Worm (Caenorhabditis elegans): ENCODE data around the gene tub-1.
A peak's percentile ranks its signal among the peaks of the same experiment; 100 is the strongest.

Gene tub-1

ce11 chrII:8143278-8143931 lies 13.3 kb downstream of the tub-1 start, which contains the start of the genes ints-11 and rpl-10 (continued):
- TF ChIP-seq ceh-44 (GFP tag; IDR thresholded peaks at IDR 0.05) (no peak), mdl-1 (tag; optimal IDR thresholded peaks at IDR 0.05) (no peak), tag-97 (GFP tag; IDR thresholded peaks at IDR 0.05) (no peak), lin-15B (tag; optimal IDR thresholded peaks at IDR 0.05) (no peak), mep-1 (tag; optimal IDR thresholded peaks at IDR 0.05) (peak; percentile 25), pha-4 (GFP tag; IDR thresholded peaks at IDR 0.05) (no peak), pha-4 (tag; optimal IDR thresholded peaks at IDR 0.05) (no peak), tra-1 (GFP tag; IDR thresholded peaks at IDR 0.05) (no peak), zfp-2 (tag; optimal IDR thresholded peaks at IDR 0.05) (no peak), lin-29 (GFP tag; IDR thresholded peaks at IDR 0.05) (no peak), daf-12 (tag; optimal IDR thresholded peaks at IDR 0.05) (no peak), nhr-25 (tag; optimal IDR thresholded peaks at IDR 0.05; ENCODE audit: borderline replicate concordance, insufficient read depth) (no peak), dpl-1 (GFP tag; optimal IDR thresholded peaks at IDR 0.05) (peak; percentile 68), nhr-77 (tag; optimal IDR thresholded peaks at IDR 0.05) (no peak), sdz-12 (GFP tag; optimal IDR thresholded peaks at IDR 0.05) (no peak)

- TF ChIP-seq F49E8.2 (tag; optimal IDR thresholded peaks at IDR 0.05; ENCODE audit: borderline replicate concordance) (peak; percentile 1), nhr-48 (tag; optimal IDR thresholded peaks at IDR 0.05) (no peak), nhr-25 (tag; optimal IDR thresholded peaks at IDR 0.05; ENCODE audit: borderline replicate concordance, insufficient read depth) (no peak), nhr-11 (tag; optimal IDR thresholded peaks at IDR 0.05) (no peak), ztf-7 (tag; optimal IDR thresholded peaks at IDR 0.05) (no peak), dmd-6 (GFP tag; IDR thresholded peaks at IDR 0.05) (no peak), snpc-4 (tag; optimal IDR thresholded peaks at IDR 0.05) (no peak), F10B5.3 (tag; optimal IDR thresholded peaks at IDR 0.05) (no peak), spr-3 (GFP tag; optimal IDR thresholded peaks at IDR 0.05) (no peak), hif-1 (tag; optimal IDR thresholded peaks at IDR 0.05) (no peak), nhr-77 (tag; optimal IDR thresholded peaks at IDR 0.05) (no peak), arid-1 (GFP tag; conservative IDR thresholded peaks at IDR 0.05) (0 out of 2 replicates have a peak, but pooled peaks have one; percentile 10), F44E2.7 (GFP tag; IDR thresholded peaks at IDR 0.05) (no peak), mep-1 (tag; optimal IDR thresholded peaks at IDR 0.05) (no peak), lin-13 (GFP tag; optimal IDR thresholded peaks at IDR 0.05) (no peak), lim-7 (GFP tag; IDR thresholded peaks at IDR 0.05) (no peak), hlh-11 (tag; optimal IDR thresholded peaks at IDR 0.05) (no peak), unc-39 (tag; optimal IDR thresholded peaks at IDR 0.05) (no peak), mes-2 (tag; optimal IDR thresholded peaks at IDR 0.05; ENCODE audit: poor library complexity, severe bottlenecking) (peak; percentile 5), fkh-10 (GFP tag; optimal IDR thresholded peaks at IDR 0.05) (no peak), Y5F2A.4 (GFP tag; optimal IDR thresholded peaks at IDR 0.05) (no peak), zfp-2 (tag; optimal IDR thresholded peaks at IDR 0.05) (no peak), aly-2 (tag; optimal IDR thresholded peaks at IDR 0.05) (peak; percentile 67), mxl-2 (GFP tag; conservative IDR thresholded peaks at IDR 0.05) (no peak), mdt-29 (GFP tag; IDR thresholded peaks at IDR 0.05) (no peak), ces-1 (GFP tag; optimal IDR thresholded peaks at IDR 0.05) (no peak), gei-8 (GFP tag; optimal IDR thresholded peaks at IDR 0.05) (no peak), ztf-11 (tag; optimal IDR thresholded peaks at IDR 0.05) (no peak), php-3 (GFP tag; IDR thresholded peaks at IDR 0.05) (no peak), Y48G9A.11 (GFP tag; IDR thresholded peaks at IDR 0.05) (no peak), nhr-102 (tag; optimal IDR thresholded peaks at IDR 0.05) (no peak), pqm-1 (tag; optimal IDR thresholded peaks at IDR 0.05) (no peak), zag-1 (tag; optimal IDR thresholded peaks at IDR 0.05) (no peak), daf-16 (GFP tag; optimal IDR thresholded peaks at IDR 0.05) (no peak), daf-16 (tag; optimal IDR thresholded peaks at IDR 0.05) (no peak), zip-11 (GFP tag; IDR thresholded peaks at IDR 0.05) (no peak), daf-8 (GFP tag; IDR thresholded peaks at IDR 0.05) (no peak), madf-9 (GFP tag; conservative IDR thresholded peaks at IDR 0.05) (no peak), lin-38 (GFP tag; IDR thresholded peaks at IDR 0.05) (peak; percentile 51)
These were observed 15.6 kb downstream of the tub-1 start for ce11 chrII:8141135-8141534.

Measured in whole organism, L4 larva.